Worm (Caenorhabditis elegans) whole organism, late embryonic: ENCODE measurements around the gene F02D10.2.

Experiments used
- C08G9.2 ChIP-seq: sonication (generic microtip); optimal IDR thresholded peaks from 2 replicates; lab custom pipeline; 2016; ENCODE audit warnings: mild to moderate bottlenecking, missing genetic modification characterization, moderate library complexity, missing compliant biosample characterization
- nfya-1 ChIP-seq: sonication (generic microtip); optimal IDR thresholded peaks from 2 replicates; lab custom pipeline; 2017; ENCODE audit warnings: missing genetic modification characterization, mild to moderate bottlenecking, missing compliant biosample characterization, antibody characterized with exemption, moderate library complexity

DNA sequence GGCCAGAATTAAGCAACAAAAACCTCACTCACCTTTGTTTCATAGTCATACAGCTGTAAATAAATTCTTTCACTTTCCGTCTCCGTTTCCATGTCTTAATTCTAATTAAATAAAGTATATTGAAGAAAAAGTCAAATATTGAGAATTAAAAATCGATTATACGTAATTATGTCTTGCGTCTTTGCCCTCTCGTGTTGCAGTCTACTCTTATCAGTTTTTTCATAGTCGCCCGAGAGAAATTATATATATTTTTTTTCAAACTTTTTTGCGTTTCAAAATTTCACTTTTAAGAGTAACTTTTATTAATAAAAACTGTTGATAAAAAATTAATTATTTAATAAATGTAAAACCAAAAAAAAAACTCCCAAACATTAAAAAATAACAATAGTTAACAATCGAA, 7.3 kb downstream of the F02D10.2 start, which contains the start of gene flr-1:
- TF ChIP-seq C08G9.2 (tag; lab: Kevin White, UChicago) (no peak), nfya-1 (tag; lab: Kevin White, UChicago) (no peak)
